Fruit fly (Drosophila melanogaster) whole organism, wandering third instar larva: Measurements from ENCODE around the gene CG33493.

ENCODE experiments used
- Abd-B ChIP-seq: fragments of >200 bp; optimal IDR thresholded peaks from 2 replicates; lab custom pipeline; 2017; ENCODE audit warnings: missing biosample characterization, missing genetic modification characterization
- CG32264 ChIP-seq: fragments of 200-800 bp; sonication (Bioruptor generic); optimal IDR thresholded peaks from 2 replicates; lab custom pipeline; 2016; ENCODE audit warnings: missing biosample characterization, missing genetic modification characterization
- CG9705 ChIP-seq: fragments of 200-800 bp; sonication (Bioruptor generic); optimal IDR thresholded peaks from 2 replicates; lab custom pipeline; 2018; ENCODE audit warnings: missing biosample characterization, mild to moderate bottlenecking, missing genetic modification characterization
- CrebA ChIP-seq: fragments of 200-800 bp; sonication (Bioruptor generic); optimal IDR thresholded peaks from 2 replicates; lab custom pipeline; 2016; ENCODE audit warnings: missing biosample characterization, mild to moderate bottlenecking, missing genetic modification characterization, borderline replicate concordance
- Dfd ChIP-seq: fragments of >200 bp; optimal IDR thresholded peaks from 2 replicates; lab custom pipeline; 2017; ENCODE audit warnings: missing biosample characterization, missing genetic modification characterization
- Dif ChIP-seq: fragments of 200-275, 200-300 bp; sonication (Bioruptor generic); optimal IDR thresholded peaks from 2 replicates; lab custom pipeline; 2018; ENCODE audit warnings: missing biosample characterization, missing genetic modification characterization; ENCODE audit not compliant: partially characterized antibody
- GATAd ChIP-seq: sonication (Bioruptor generic); optimal IDR thresholded peaks from 2 replicates; lab custom pipeline; 2016; ENCODE audit warnings: missing biosample characterization, missing genetic modification characterization
- HLH106 ChIP-seq: fragments of 200-800 bp; optimal IDR thresholded peaks from 3 replicates; lab custom pipeline; 2019; ENCODE audit warnings: missing biosample characterization, mild to moderate bottlenecking, missing genetic modification characterization, moderate library complexity
- Hnf4 ChIP-seq: fragments of 200-800 bp; sonication (Bioruptor generic); optimal IDR thresholded peaks from 2 replicates; lab custom pipeline; 2016; ENCODE audit warnings: missing biosample characterization, mild to moderate bottlenecking, missing genetic modification characterization
- Hr78 ChIP-seq: fragments of >200 bp; optimal IDR thresholded peaks from 2 replicates; lab custom pipeline; 2017; ENCODE audit warnings: missing biosample characterization, missing genetic modification characterization
- Hr83 ChIP-seq: fragments of 200-300 bp; sonication (Bioruptor generic); optimal IDR thresholded peaks from 2 replicates; lab custom pipeline; 2016; ENCODE audit warnings: missing biosample characterization, mild to moderate bottlenecking, missing genetic modification characterization, moderate library complexity; ENCODE audit not compliant: poor library complexity, severe bottlenecking
- Jra ChIP-seq: sonication (Bioruptor generic); optimal IDR thresholded peaks from 2 replicates; lab custom pipeline; 2016; ENCODE audit warnings: missing biosample characterization, missing genetic modification characterization
- Mio ChIP-seq: sonication (Bioruptor generic); optimal IDR thresholded peaks from 2 replicates; lab custom pipeline; 2016; ENCODE audit warnings: missing biosample characterization, missing genetic modification characterization
- Myc ChIP-seq: fragments of >200 bp; optimal IDR thresholded peaks from 2 replicates; lab custom pipeline; 2017
- N ChIP-seq: fragments of >200 bp; optimal IDR thresholded peaks from 2 replicates; lab custom pipeline; 2018; ENCODE audit warnings: missing biosample characterization, missing external identifiers, missing genetic modification characterization
- OdsH ChIP-seq: fragments of 200-800 bp; sonication (Bioruptor generic); optimal IDR thresholded peaks from 2 replicates; lab custom pipeline; 2016; ENCODE audit warnings: missing biosample characterization, mild to moderate bottlenecking, missing genetic modification characterization
- Rel ChIP-seq, 2 experiments: fragments of 200-800 bp; sonication (Bioruptor generic) in 1 of 2; optimal IDR thresholded peaks; 2 replicates in 1 of 2; 3 replicates in 1 of 2; lab custom pipeline; 2016 to 2019; ENCODE audit warnings: mild to moderate bottlenecking in 2 of 2, missing biosample characterization in 2 of 2, missing genetic modification characterization in 2 of 2, moderate library complexity in 1 of 2
- Sp1 ChIP-seq: fragments of 200-800 bp; sonication (Bioruptor generic); optimal IDR thresholded peaks from 3 replicates; lab custom pipeline; 2019; ENCODE audit warnings: missing biosample characterization, mild to moderate bottlenecking, missing genetic modification characterization, moderate library complexity
- Vsx2 ChIP-seq: fragments of 200-300, 225-300 bp; sonication (Bioruptor generic); optimal IDR thresholded peaks from 2 replicates; lab custom pipeline; 2018; ENCODE audit warnings: missing biosample characterization, missing genetic modification characterization; ENCODE audit not compliant: partially characterized antibody
- br ChIP-seq: fragments of 200-800 bp; sonication (Bioruptor generic); optimal IDR thresholded peaks from 2 replicates; lab custom pipeline; 2016; ENCODE audit warnings: missing biosample characterization, missing genetic modification characterization
- brk ChIP-seq: fragments of 200-800 bp; sonication (Bioruptor generic); optimal IDR thresholded peaks from 2 replicates; lab custom pipeline; 2016; ENCODE audit warnings: missing biosample characterization, mild to moderate bottlenecking, missing genetic modification characterization
- dl ChIP-seq, 2 experiments: fragments of 175-275, 200-275 bp in 1 of 2; fragments of 200-275 bp in 1 of 2; sonication (Bioruptor generic); optimal IDR thresholded peaks; lab custom pipeline; 2018; ENCODE audit warnings: mild to moderate bottlenecking in 2 of 2, missing biosample characterization in 2 of 2, missing genetic modification characterization in 2 of 2, moderate library complexity in 2 of 2; ENCODE audit not compliant: partially characterized antibody in 2 of 2, insufficient read depth in 1 of 2
- dmrt93B ChIP-seq: fragments of 200-800 bp; sonication (Bioruptor generic); optimal IDR thresholded peaks from 2 replicates; lab custom pipeline; 2018; ENCODE audit warnings: missing biosample characterization, mild to moderate bottlenecking, missing genetic modification characterization
- dsf ChIP-seq: sonication (Bioruptor generic); optimal IDR thresholded peaks from 2 replicates; lab custom pipeline; 2016; ENCODE audit warnings: missing biosample characterization, missing genetic modification characterization, borderline replicate concordance
- ey ChIP-seq: fragments of 200-800 bp; sonication (Bioruptor generic); optimal IDR thresholded peaks from 2 replicates; lab custom pipeline; 2016; ENCODE audit warnings: missing biosample characterization, missing genetic modification characterization
- foxo ChIP-seq, 2 experiments: fragments of 200-800 bp; sonication (Bioruptor generic); optimal IDR thresholded peaks; 2 replicates in 1 of 2; 3 replicates in 1 of 2; lab custom pipeline; 2016 to 2017; ENCODE audit warnings: missing biosample characterization in 2 of 2, missing genetic modification characterization in 2 of 2
- fru ChIP-seq: fragments of 200-800 bp; sonication (Bioruptor generic); optimal IDR thresholded peaks from 3 replicates; lab custom pipeline; 2016; ENCODE audit warnings: missing biosample characterization, mild to moderate bottlenecking, missing genetic modification characterization
- h ChIP-seq: fragments of 200-800 bp; sonication (Bioruptor generic); optimal IDR thresholded peaks from 3 replicates; lab custom pipeline; 2016; ENCODE audit warnings: missing biosample characterization, mild to moderate bottlenecking, missing genetic modification characterization
- jim ChIP-seq: fragments of 175-275, 200-325 bp; sonication (Bioruptor generic); optimal IDR thresholded peaks from 2 replicates; lab custom pipeline; 2016; ENCODE audit warnings: missing biosample characterization, mild to moderate bottlenecking, missing genetic modification characterization
- lola ChIP-seq: fragments of >200 bp; optimal IDR thresholded peaks from 2 replicates; lab custom pipeline; 2017; ENCODE audit warnings: missing biosample characterization, missing genetic modification characterization
- pan ChIP-seq: fragments of >200 bp; optimal IDR thresholded peaks from 2 replicates; lab custom pipeline; 2017
- psq ChIP-seq: fragments of 200-800 bp; sonication (Bioruptor generic); optimal IDR thresholded peaks from 3 replicates; lab custom pipeline; 2017; ENCODE audit warnings: missing biosample characterization, mild to moderate bottlenecking, missing genetic modification characterization, moderate library complexity
- rgr ChIP-seq: fragments of 200-800 bp; sonication (Bioruptor generic); optimal IDR thresholded peaks from 3 replicates; lab custom pipeline; 2016; ENCODE audit warnings: missing biosample characterization, mild to moderate bottlenecking, missing genetic modification characterization
- sage ChIP-seq: fragments of 200-800 bp; sonication (Bioruptor generic); optimal IDR thresholded peaks from 2 replicates; lab custom pipeline; 2016; ENCODE audit warnings: missing biosample characterization, mild to moderate bottlenecking, missing genetic modification characterization
- sv ChIP-seq: fragments of 200-800 bp; sonication (Bioruptor generic); optimal IDR thresholded peaks from 3 replicates; lab custom pipeline; 2016; ENCODE audit warnings: missing biosample characterization, missing genetic modification characterization
- tai ChIP-seq: sonication (Bioruptor generic); optimal IDR thresholded peaks from 2 replicates; lab custom pipeline; 2016; ENCODE audit warnings: missing biosample characterization, missing genetic modification characterization
- usp ChIP-seq: fragments of >200 bp; optimal IDR thresholded peaks from 2 replicates; lab custom pipeline; 2017; ENCODE audit warnings: missing biosample characterization, missing genetic modification characterization
- woc ChIP-seq: sonication (Bioruptor generic); optimal IDR thresholded peaks from 2 replicates; lab custom pipeline; 2016; ENCODE audit warnings: missing biosample characterization, mild to moderate bottlenecking, missing genetic modification characterization

CG33493 gene

dm6 chr3L:10682725-10683367, 10.1 kb downstream of the CG33493 start:
- peak; percentile 98 for TF ChIP-seq Sp1 (GFP tag; lab: Kevin White, UChicago)
- peak; percentile 39 for TF ChIP-seq Mio (GFP tag; lab: Kevin White, UChicago)
- TF ChIP-seq CrebA (GFP tag; lab: Kevin White, UChicago), result no peak
- peak; percentile 97 for TF ChIP-seq HLH106
- no peak for TF ChIP-seq lola (GFP tag; lab: Kevin White, UChicago)
- TF ChIP-seq dmrt93B (GFP tag; lab: Kevin White, UChicago), result peak; percentile 97
- peak; percentile 72 for TF ChIP-seq dsf
- no peak for TF ChIP-seq Hr78
- peak; percentile 98 for TF ChIP-seq OdsH
- no peak for TF ChIP-seq N
- peak; percentile 72 for TF ChIP-seq Jra (GFP tag; lab: Kevin White, UChicago)
- TF ChIP-seq foxo (GFP tag; optimal IDR thresholded peaks at IDR 0.05; lab: Kevin White, UChicago), result peak; percentile 27 to 98
- TF ChIP-seq jim, result peak; percentile 93
- TF ChIP-seq dl (GFP tag; optimal IDR thresholded peaks at IDR 0.05; lab: Kevin White, UChicago; ENCODE audit: insufficient read depth in 1 of 2, partially characterized antibody in 2 of 2), result peak in 1 of 2 experiments; percentile 0
- TF ChIP-seq Rel (GFP tag; optimal IDR thresholded peaks at IDR 0.05; lab: Kevin White, UChicago), result peak; percentile 86
- peak; percentile 76 for TF ChIP-seq Rel (tag; optimal IDR thresholded peaks at IDR 0.05; lab: Kevin White, UChicago)
- TF ChIP-seq Myc, result no peak
- peak; percentile 91 for TF ChIP-seq brk
- peak; percentile 97 for TF ChIP-seq Dfd (GFP tag; lab: Kevin White, UChicago)
- peak; percentile 64 for TF ChIP-seq Dif (GFP tag; lab: Kevin White, UChicago)
- TF ChIP-seq usp (GFP tag; lab: Kevin White, UChicago), result no peak
- peak; percentile 81 for TF ChIP-seq Hnf4
- peak; percentile 94 for TF ChIP-seq fru
- TF ChIP-seq h, result peak; percentile 96
- TF ChIP-seq br (GFP tag; lab: Kevin White, UChicago), result peak; percentile 87
- peak; percentile 91 for TF ChIP-seq woc (GFP tag; lab: Kevin White, UChicago)
- TF ChIP-seq Vsx2 (GFP tag; lab: Kevin White, UChicago), result no peak
- peak; percentile 91 for TF ChIP-seq ey (GFP tag; lab: Kevin White, UChicago)
- peak; percentile 93 for TF ChIP-seq CG9705 (GFP tag; lab: Kevin White, UChicago)
- TF ChIP-seq tai (GFP tag; lab: Kevin White, UChicago), result peak; percentile 68
- TF ChIP-seq GATAd, result peak; percentile 68
- peak; percentile 86 for TF ChIP-seq sage (GFP tag; lab: Kevin White, UChicago)
- no peak for TF ChIP-seq Abd-B (GFP tag; lab: Kevin White, UChicago)
- TF ChIP-seq Hr83, result peak; percentile 96
- peak; percentile 97 for TF ChIP-seq psq (GFP tag; lab: Kevin White, UChicago)
- TF ChIP-seq rgr (GFP tag; lab: Kevin White, UChicago), result peak; percentile 96
- peak; percentile 51 for TF ChIP-seq CG32264 (GFP tag; lab: Kevin White, UChicago)
- TF ChIP-seq sv, result peak; percentile 98

- no peak for TF ChIP-seq Hr78
- no peak for TF ChIP-seq OdsH
- TF ChIP-seq rgr (GFP tag; lab: Kevin White, UChicago), result peak; percentile 5
- no peak for TF ChIP-seq CG9705 (GFP tag; lab: Kevin White, UChicago)
- TF ChIP-seq Rel (GFP tag; optimal IDR thresholded peaks at IDR 0.05; lab: Kevin White, UChicago), result no peak
- TF ChIP-seq Rel (tag; optimal IDR thresholded peaks at IDR 0.05; lab: Kevin White, UChicago), result peak; percentile 12
- no peak for TF ChIP-seq Hr83
- TF ChIP-seq dl (GFP tag; optimal IDR thresholded peaks at IDR 0.05; lab: Kevin White, UChicago; ENCODE audit: insufficient read depth in 1 of 2, partially characterized antibody in 2 of 2), result peak; percentile 83 to 92
- TF ChIP-seq Sp1 (GFP tag; lab: Kevin White, UChicago), result peak; percentile 2
- no peak for TF ChIP-seq Jra (GFP tag; lab: Kevin White, UChicago)
- TF ChIP-seq dmrt93B (GFP tag; lab: Kevin White, UChicago), result no peak
- TF ChIP-seq h, result peak; percentile 57
- no peak for TF ChIP-seq pan (lab: Kevin White, UChicago)
- peak; percentile 11 for TF ChIP-seq sage (GFP tag; lab: Kevin White, UChicago)
- peak; percentile 57 for TF ChIP-seq Dfd (GFP tag; lab: Kevin White, UChicago)
- no peak for TF ChIP-seq Hnf4
- TF ChIP-seq Dif (GFP tag; lab: Kevin White, UChicago), result peak; percentile 95
- peak; percentile 76 for TF ChIP-seq psq (GFP tag; lab: Kevin White, UChicago)
- no peak for TF ChIP-seq tai (GFP tag; lab: Kevin White, UChicago)
- peak; percentile 60 for TF ChIP-seq br (GFP tag; lab: Kevin White, UChicago)
Measured at dm6 chr3L:10681814-10682213, 11.2 kb downstream of the CG33493 start.
